Worm (Caenorhabditis elegans): ENCODE measurements around the gene scl-5.

Gene scl-5

DNA sequence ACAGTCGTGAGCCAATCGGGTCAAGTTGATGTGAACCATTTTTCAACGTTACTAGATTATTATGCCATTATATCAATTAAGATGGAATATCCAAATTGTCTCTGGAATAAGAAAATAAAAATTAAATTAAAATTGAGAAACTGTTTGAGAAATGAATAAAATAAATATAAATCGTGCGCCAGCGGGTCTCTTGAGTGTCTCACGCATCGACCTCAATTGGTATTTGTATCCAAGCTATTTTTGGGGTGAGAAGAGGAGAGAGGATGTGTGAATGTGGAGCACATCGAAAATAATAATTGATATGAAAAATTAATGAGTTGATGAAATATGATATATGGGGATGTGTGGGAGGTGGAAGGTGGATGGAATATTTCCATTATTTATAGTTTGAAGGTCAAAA lies 24.9 kb upstream of the scl-5 start, which contains the start of gene F49E11.2:
F49E11.2 (minus strand) TSS at position 101 of the 400 bp plus-strand sequence.
- TF ChIP-seq che-1 (tag; optimal IDR thresholded peaks at IDR 0.05) = no peak
- no peak for TF ChIP-seq elt-2 (tag; optimal IDR thresholded peaks at IDR 0.05)
- no peak for TF ChIP-seq K09A11.1 (tag; optimal IDR thresholded peaks at IDR 0.05; ENCODE audit: insufficient read depth)
- TF ChIP-seq ttx-3 (tag; optimal IDR thresholded peaks at IDR 0.05) = no peak
- TF ChIP-seq ceh-24 (tag; optimal IDR thresholded peaks at IDR 0.05) = no peak
- TF ChIP-seq hlh-13 (GFP tag; optimal IDR thresholded peaks at IDR 0.05) = no peak
- no peak for TF ChIP-seq hlh-15 (tag; optimal IDR thresholded peaks at IDR 0.05)
- TF ChIP-seq unc-86 (tag; optimal IDR thresholded peaks at IDR 0.05) = no peak

- TF ChIP-seq nfya-1 (tag; optimal IDR thresholded peaks at IDR 0.05) (peak; percentile 87), odd-2 (tag; optimal IDR thresholded peaks at IDR 0.05) (no peak), unc-86 (tag; optimal IDR thresholded peaks at IDR 0.05) (no peak), elt-2 (tag; optimal IDR thresholded peaks at IDR 0.05) (no peak)
Measured at ce11 chrIV:13041486-13041885, 22.3 kb upstream of the scl-5 start.

DNA sequence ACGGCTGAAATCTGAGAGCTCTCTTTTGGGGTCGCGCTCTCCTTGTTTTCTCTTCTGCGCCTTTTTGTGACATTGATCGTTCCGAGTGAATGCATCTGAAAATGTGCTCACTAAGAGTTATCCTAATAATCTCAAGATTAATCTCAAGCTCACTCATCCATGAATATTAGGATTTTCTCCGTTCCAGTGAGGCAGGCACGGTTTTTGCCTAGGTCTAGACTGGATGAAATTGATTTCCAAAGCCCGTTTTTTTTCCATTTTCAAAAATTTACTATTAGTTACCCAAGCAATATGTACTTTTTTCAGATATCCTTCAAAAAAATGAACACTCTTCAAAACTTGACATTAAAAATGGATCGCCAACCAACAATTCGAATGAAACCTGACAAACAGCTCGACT lies 21.7 kb upstream of the scl-5 start, which contains the start of gene amt-2:
amt-2 (plus strand) TSS at position 301 of the 400 bp plus-strand sequence.
- TF ChIP-seq tbx-2 (tag; optimal IDR thresholded peaks at IDR 0.05) (no peak), ttx-3 (tag; optimal IDR thresholded peaks at IDR 0.05) (no peak), elt-2 (tag; optimal IDR thresholded peaks at IDR 0.05) (no peak), unc-42 (tag; optimal IDR thresholded peaks at IDR 0.05) (no peak), pax-1 (tag; optimal IDR thresholded peaks at IDR 0.05) (no peak), ets-4 (tag; optimal IDR thresholded peaks at IDR 0.05) (no peak), F13H6.1 (tag; optimal IDR thresholded peaks at IDR 0.05) (no peak), syd-9 (tag; optimal IDR thresholded peaks at IDR 0.05) (no peak), sox-2 (GFP tag; IDR thresholded peaks at IDR 0.05) (no peak), pha-4 (tag; optimal IDR thresholded peaks at IDR 0.05) (no peak), lim-6 (tag; optimal IDR thresholded peaks at IDR 0.05) (no peak), mec-3 (tag; optimal IDR thresholded peaks at IDR 0.05; ENCODE audit: borderline replicate concordance) (no peak), eyg-1 (tag; optimal IDR thresholded peaks at IDR 0.05) (no peak), pros-1 (tag; optimal IDR thresholded peaks at IDR 0.05) (no peak), ceh-30 (tag; optimal IDR thresholded peaks at IDR 0.05) (no peak), ceh-24 (tag; optimal IDR thresholded peaks at IDR 0.05) (no peak), hlh-15 (tag; optimal IDR thresholded peaks at IDR 0.05) (no peak), odd-2 (tag; optimal IDR thresholded peaks at IDR 0.05) (no peak)

DNA sequence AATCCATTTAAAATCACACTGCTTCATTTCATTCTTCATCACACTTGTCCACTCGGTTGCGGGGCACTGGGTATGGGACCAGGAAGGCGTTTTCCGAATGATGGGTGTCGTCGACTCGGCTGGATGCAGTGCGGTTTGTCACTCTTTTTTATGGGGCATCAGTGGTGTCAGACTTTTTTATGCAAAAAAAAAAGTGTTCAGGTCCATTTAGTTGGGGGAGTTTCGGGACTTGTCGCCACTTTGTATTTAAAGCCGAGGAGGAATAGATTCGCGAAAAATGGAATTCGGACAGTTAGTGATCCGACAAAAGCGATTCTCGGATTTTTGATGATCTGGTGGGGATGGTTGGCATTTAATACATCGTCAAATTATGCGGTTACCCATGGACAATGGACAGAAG lies 18.8 kb upstream of the scl-5 start:
- TF ChIP-seq eyg-1 (tag; optimal IDR thresholded peaks at IDR 0.05) (no peak), ttx-3 (tag; optimal IDR thresholded peaks at IDR 0.05) (no peak), ceh-6 (GFP tag; optimal IDR thresholded peaks at IDR 0.05) (no peak), ama-1 (optimal IDR thresholded peaks at IDR 0.05) (no peak), npax-4 (tag; optimal IDR thresholded peaks at IDR 0.05) (no peak), pag-3 (tag; optimal IDR thresholded peaks at IDR 0.05; ENCODE audit: borderline replicate concordance) (no peak)

ce11 chrIV:13046848-13047247 lies 17.0 kb upstream of the scl-5 start, which contains the start of gene scl-9:
TSS of gene scl-9 (plus strand) at chrIV:13047148.
- TF ChIP-seq pros-1 (tag; optimal IDR thresholded peaks at IDR 0.05) = no peak
- TF ChIP-seq hlh-15 (tag; optimal IDR thresholded peaks at IDR 0.05) = no peak
- TF ChIP-seq ceh-19 (GFP tag; optimal IDR thresholded peaks at IDR 0.05) = no peak
- no peak for TF ChIP-seq dmd-4 (tag; optimal IDR thresholded peaks at IDR 0.05; ENCODE audit: borderline replicate concordance)
- no peak for TF ChIP-seq ahr-1 (tag; optimal IDR thresholded peaks at IDR 0.05)
- TF ChIP-seq nhr-11 (tag; optimal IDR thresholded peaks at IDR 0.05) = no peak
- no peak for TF ChIP-seq hlh-13 (GFP tag; optimal IDR thresholded peaks at IDR 0.05)
- TF ChIP-seq unc-42 (tag; optimal IDR thresholded peaks at IDR 0.05) = no peak
- TF ChIP-seq tbx-2 (tag; optimal IDR thresholded peaks at IDR 0.05) = no peak
- TF ChIP-seq nhr-232 (tag; optimal IDR thresholded peaks at IDR 0.05) = no peak
- TF ChIP-seq ceh-48 (tag; optimal IDR thresholded peaks at IDR 0.05) = no peak
- no peak for TF ChIP-seq pha-4 (tag; optimal IDR thresholded peaks at IDR 0.05)
- TF ChIP-seq che-1 (tag; optimal IDR thresholded peaks at IDR 0.05) = no peak
- no peak for TF ChIP-seq hlh-30 (tag; optimal IDR thresholded peaks at IDR 0.05; ENCODE audit: insufficient read depth)
- TF ChIP-seq ceh-34 (tag; optimal IDR thresholded peaks at IDR 0.05) = no peak
- TF ChIP-seq mec-3 (tag; optimal IDR thresholded peaks at IDR 0.05; ENCODE audit: borderline replicate concordance) = no peak
